Worm (Caenorhabditis elegans) whole organism, mixed stage, embryonic: Measurements from ENCODE around the gene ins-8.

Experiments used
- hlh-1 ChIP-seq: fragments of 150-350 bp; optimal IDR thresholded peaks from 2 replicates; lab custom pipeline; 2014; ENCODE audit warnings: missing biosample characterization, missing genetic modification reagents, missing genetic modification characterization
- lin-13 ChIP-seq: fragments of 150-350 bp; optimal IDR thresholded peaks from 2 replicates; lab custom pipeline; 2014; ENCODE audit warnings: missing biosample characterization, missing genetic modification characterization
- mls-2 ChIP-seq: sonication (generic microtip); optimal IDR thresholded peaks from 2 replicates; lab custom pipeline; 2016; ENCODE audit warnings: mild to moderate bottlenecking, missing genetic modification characterization, moderate library complexity, missing compliant biosample characterization
- nhr-237 ChIP-seq: fragments of 150-350 bp; optimal IDR thresholded peaks from 2 replicates; lab custom pipeline; 2014; ENCODE audit warnings: missing biosample characterization, missing genetic modification characterization
- nhr-28 ChIP-seq: fragments of 150-350 bp; optimal IDR thresholded peaks from 2 replicates; lab custom pipeline; 2014; ENCODE audit warnings: missing biosample characterization, missing genetic modification characterization
- snpc-4 ChIP-seq: fragments of 150-350 bp; optimal IDR thresholded peaks from 2 replicates; lab custom pipeline; 2014; ENCODE audit warnings: missing biosample characterization, missing genetic modification characterization
- unc-120 ChIP-seq: sonication (generic microtip); optimal IDR thresholded peaks from 2 replicates; lab custom pipeline; 2017; ENCODE audit warnings: missing genetic modification characterization, missing compliant biosample characterization; ENCODE audit not compliant: poor library complexity, severe bottlenecking
- unc-39 ChIP-seq: fragments of 150-350 bp; optimal IDR thresholded peaks from 2 replicates; lab custom pipeline; 2014; ENCODE audit warnings: missing biosample characterization, missing genetic modification characterization

ce11 chrIV:9709205-9709604 lies 28.5 kb upstream of the ins-8 start, which contains the start of gene ant-1.3:
- TF ChIP-seq unc-39 (tag; lab: Kevin White, UChicago) (no peak), mls-2 (tag; lab: Kevin White, UChicago) (no peak), hlh-1 (tag; lab: Kevin White, UChicago) (no peak), nhr-237 (tag; lab: Kevin White, UChicago) (no peak), unc-120 (no peak), lin-13 (tag; lab: Kevin White, UChicago) (no peak), nhr-28 (tag; lab: Kevin White, UChicago) (no peak), snpc-4 (tag; lab: Kevin White, UChicago) (no peak)
